Worm (Caenorhabditis elegans) whole organism, young adult: Measurements from ENCODE around the gene F25B4.4.

ENCODE experiments used
- B0336.3 ChIP-seq: fragments of 200-800 bp; sonication (Bioruptor generic); IDR thresholded peaks from 2 replicates; pipeline ENCODE4 v1.3.6; 2022; ENCODE audit warnings: missing genetic modification characterization, missing compliant biosample characterization
- D2030.7 ChIP-seq: fragments of 200-800 bp; sonication (Bioruptor generic); IDR thresholded peaks from 2 replicates; pipeline ENCODE4 v1.3.6; 2022; ENCODE audit warnings: missing genetic modification reagents, missing genetic modification characterization, missing compliant biosample characterization
- F22D6.2 ChIP-seq: sonication (generic microtip); optimal IDR thresholded peaks from 2 replicates; lab custom pipeline; 2016; ENCODE audit warnings: mild to moderate bottlenecking, missing genetic modification characterization, missing compliant biosample characterization
- F33H1.4 ChIP-seq: fragments of 200-800 bp; sonication (Bioruptor generic); IDR thresholded peaks from 2 replicates; pipeline ENCODE4 v1.3.6; 2022; ENCODE audit warnings: missing genetic modification reagents, missing genetic modification characterization, missing compliant biosample characterization
- F37B4.10 ChIP-seq: fragments of 200-800 bp; sonication (Bioruptor generic); IDR thresholded peaks from 2 replicates; pipeline ENCODE4 v1.3.6; 2022; ENCODE audit warnings: missing genetic modification characterization, missing compliant biosample characterization
- K12H6.12 ChIP-seq: fragments of 200-800 bp; sonication (Bioruptor generic); optimal IDR thresholded peaks from 2 replicates; lab custom pipeline; 2018; ENCODE audit warnings: mild to moderate bottlenecking, missing genetic modification characterization, missing compliant biosample characterization
- T07F8.4 ChIP-seq: sonication (generic microtip); optimal IDR thresholded peaks from 2 replicates; lab custom pipeline; 2016; ENCODE audit warnings: mild to moderate bottlenecking, missing genetic modification characterization, moderate library complexity, missing compliant biosample characterization
- Y53G8AR.9 ChIP-seq: fragments of 200-800 bp; sonication (Bioruptor generic); conservative IDR thresholded peaks from 2 replicates; pipeline ENCODE4 v1.3.6; 2022; ENCODE audit warnings: missing genetic modification reagents, missing genetic modification characterization, missing compliant biosample characterization
- attf-5 ChIP-seq: fragments of 200-800 bp; sonication (Bioruptor generic); optimal IDR thresholded peaks from 2 replicates; lab custom pipeline; 2018; ENCODE audit warnings: mild to moderate bottlenecking, missing genetic modification characterization, missing compliant biosample characterization
- bed-1 ChIP-seq: fragments of 200-800 bp; sonication (Bioruptor generic); IDR thresholded peaks from 2 replicates; pipeline ENCODE4 v1.3.6; 2022; ENCODE audit warnings: missing genetic modification reagents, missing genetic modification characterization, missing compliant biosample characterization
- cebp-1 ChIP-seq, 2 experiments: fragments of 200-800 bp in 1 of 2; sonication (Bioruptor generic) in 1 of 2; sonication (generic microtip) in 1 of 2; IDR thresholded peaks in 1 of 2; optimal IDR thresholded peaks in 1 of 2; 2 replicates each; pipeline versions ENCODE4 v1.3.6 to Lab custom; 2017 to 2022; ENCODE audit warnings: missing compliant biosample characterization in 2 of 2, missing genetic modification characterization in 2 of 2, mild to moderate bottlenecking in 1 of 2, missing genetic modification reagents in 1 of 2, moderate library complexity in 1 of 2
- dox-1 ChIP-seq: fragments of 200-800 bp; sonication (Bioruptor generic); IDR thresholded peaks from 2 replicates; pipeline ENCODE4 v1.3.6; 2022; ENCODE audit warnings: missing genetic modification reagents, missing genetic modification characterization, missing compliant biosample characterization
- dpff-1 ChIP-seq: sonication (generic microtip); optimal IDR thresholded peaks from 2 replicates; lab custom pipeline; 2017; ENCODE audit warnings: mild to moderate bottlenecking, missing genetic modification characterization, missing compliant biosample characterization
- egl-18 ChIP-seq: fragments of 200-800 bp; sonication (Bioruptor generic); IDR thresholded peaks from 2 replicates; pipeline ENCODE4 v1.3.6; 2022; ENCODE audit warnings: missing genetic modification reagents, missing genetic modification characterization, missing compliant biosample characterization
- egl-44 ChIP-seq: fragments of 200-800 bp; sonication (Bioruptor generic); IDR thresholded peaks from 2 replicates; pipeline ENCODE4 v1.3.6; 2022; ENCODE audit warnings: missing genetic modification reagents, missing genetic modification characterization, missing compliant biosample characterization
- egrh-3 ChIP-seq: fragments of 200-800 bp; sonication (Bioruptor generic); IDR thresholded peaks from 2 replicates; pipeline ENCODE4 v1.3.6; 2022; ENCODE audit warnings: missing genetic modification reagents, missing genetic modification characterization, missing compliant biosample characterization
- fkh-3 ChIP-seq: sonication (generic microtip); optimal IDR thresholded peaks from 2 replicates; lab custom pipeline; 2016; ENCODE audit warnings: mild to moderate bottlenecking, missing genetic modification characterization, missing compliant biosample characterization
- gei-17 ChIP-seq: fragments of 200-800 bp; sonication (Bioruptor generic); optimal IDR thresholded peaks from 2 replicates; lab custom pipeline; 2018; ENCODE audit warnings: mild to moderate bottlenecking, missing genetic modification characterization, missing compliant biosample characterization
- hlh-12 ChIP-seq: sonication (generic microtip); optimal IDR thresholded peaks from 2 replicates; lab custom pipeline; 2016; ENCODE audit warnings: missing genetic modification characterization, missing compliant biosample characterization
- hmg-1.2 ChIP-seq: fragments of 200-800 bp; sonication (Bioruptor generic); IDR thresholded peaks from 2 replicates; pipeline ENCODE4 v1.3.6; 2022; ENCODE audit warnings: missing genetic modification reagents, missing genetic modification characterization, missing compliant biosample characterization
- hmg-20 ChIP-seq: fragments of 200-800 bp; sonication (Bioruptor generic); IDR thresholded peaks from 2 replicates; pipeline ENCODE4 v1.3.6; 2022; ENCODE audit warnings: missing genetic modification reagents, missing genetic modification characterization, missing compliant biosample characterization
- let-607 ChIP-seq, 2 experiments: fragments of 200-800 bp in 1 of 2; sonication (Bioruptor generic) in 1 of 2; sonication (generic microtip) in 1 of 2; optimal IDR thresholded peaks; 2 replicates each; lab custom pipeline; 2016 to 2018; ENCODE audit warnings: mild to moderate bottlenecking in 2 of 2, missing compliant biosample characterization in 2 of 2, missing genetic modification characterization in 2 of 2, moderate library complexity in 2 of 2, missing genotype in 1 of 2
- lir-1 ChIP-seq: fragments of 200-800 bp; sonication (Bioruptor generic); conservative IDR thresholded peaks from 2 replicates; pipeline ENCODE4 v1.3.6; 2022; ENCODE audit warnings: missing genetic modification reagents, missing genetic modification characterization, missing compliant biosample characterization
- mcd-1 ChIP-seq: fragments of 200-800 bp; sonication (Bioruptor generic); IDR thresholded peaks from 2 replicates; pipeline ENCODE4 v1.3.6; 2022; ENCODE audit warnings: missing genetic modification reagents, missing genetic modification characterization, missing compliant biosample characterization
- nfya-2 ChIP-seq: fragments of 200-800 bp; sonication (Bioruptor generic); IDR thresholded peaks from 2 replicates; pipeline ENCODE4 v1.3.6; 2022; ENCODE audit warnings: missing genetic modification reagents, missing genetic modification characterization, missing compliant biosample characterization
- nhr-80 ChIP-seq: sonication (generic microtip); optimal IDR thresholded peaks from 2 replicates; lab custom pipeline; 2016; ENCODE audit warnings: missing genetic modification characterization, missing compliant biosample characterization
- rec-8 ChIP-seq, 2 experiments: sonication (generic microtip); optimal IDR thresholded peaks; 2 replicates each; lab custom pipeline; 2016; ENCODE audit warnings: mild to moderate bottlenecking in 2 of 2, missing genetic modification characterization in 2 of 2, missing genetic modification reagents in 2 of 2, missing genotype in 2 of 2, missing biosample characterization in 1 of 2, missing compliant biosample characterization in 1 of 2, moderate library complexity in 1 of 2
- snpc-1.1 ChIP-seq: sonication (generic microtip); optimal IDR thresholded peaks from 2 replicates; lab custom pipeline; 2017; ENCODE audit warnings: missing genetic modification characterization, mild to moderate bottlenecking, missing compliant biosample characterization, antibody characterized with exemption, moderate library complexity, missing genotype, missing genetic modification reagents; ENCODE audit not compliant: insufficient read depth
- snpc-4 ChIP-seq, 5 experiments: fragments of 150-350 bp in 1 of 5; sonication (generic microtip) in 4 of 5; optimal IDR thresholded peaks; 2 replicates each; lab custom pipeline; 2014 to 2018; ENCODE audit warnings: missing genetic modification characterization in 5 of 5, missing biosample characterization in 3 of 5, antibody characterized with exemption in 2 of 5, mild to moderate bottlenecking in 2 of 5, missing compliant biosample characterization in 2 of 5, missing genotype in 2 of 5, moderate library complexity in 2 of 5, missing genetic modification reagents in 1 of 5
- tlf-1 ChIP-seq: fragments of 200-800 bp; sonication (Bioruptor generic); optimal IDR thresholded peaks from 2 replicates; lab custom pipeline; 2018; ENCODE audit warnings: mild to moderate bottlenecking, missing genetic modification characterization, missing compliant biosample characterization
- ztf-25 ChIP-seq: fragments of 200-800 bp; sonication (Bioruptor generic); IDR thresholded peaks from 2 replicates; pipeline ENCODE4 v1.3.6; 2022; ENCODE audit warnings: missing genetic modification reagents, missing genetic modification characterization, missing compliant biosample characterization
- ztf-28 ChIP-seq: fragments of 200-800 bp; sonication (Bioruptor generic); IDR thresholded peaks from 2 replicates; pipeline ENCODE4 v1.3.6; 2022; ENCODE audit warnings: missing genetic modification reagents, missing genetic modification characterization, missing compliant biosample characterization

Gene F25B4.4

DNA sequence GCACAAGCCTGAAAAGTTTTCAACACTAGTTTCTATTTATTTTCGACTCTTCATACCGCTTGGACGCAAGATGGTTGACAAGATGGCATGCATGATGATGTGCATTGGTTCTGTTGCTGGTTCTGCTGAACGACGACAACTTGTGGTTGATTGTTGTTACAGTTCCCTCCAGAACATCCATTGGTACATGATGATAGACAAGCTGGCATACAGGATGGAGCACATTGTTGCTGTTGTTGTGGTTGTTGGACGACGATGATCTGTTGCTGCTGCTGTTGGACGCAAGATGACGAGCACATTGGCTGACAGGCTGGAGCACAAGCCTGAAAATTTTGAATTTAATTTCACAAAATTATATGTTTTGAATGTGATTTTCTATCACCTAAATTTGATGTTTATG, 12.4 kb upstream of the F25B4.4 start:
- no peak for TF ChIP-seq egl-44 (GFP tag; lab: Robert Waterston, UW)
- TF ChIP-seq hmg-20 (GFP tag; lab: Robert Waterston, UW): no peak
- no peak for TF ChIP-seq snpc-1.1 (tag; lab: Kevin White, UChicago)
- no peak for TF ChIP-seq F33H1.4 (GFP tag; lab: Robert Waterston, UW)
- TF ChIP-seq rec-8 (tag; optimal IDR thresholded peaks at IDR 0.05; lab: Kevin White, UChicago): no peak
- no peak for TF ChIP-seq ztf-25 (GFP tag; lab: Robert Waterston, UW)
- TF ChIP-seq snpc-4 (GFP tag; optimal IDR thresholded peaks at IDR 0.05; lab: Kevin White, UChicago): no peak
- TF ChIP-seq snpc-4 (tag; optimal IDR thresholded peaks at IDR 0.05; lab: Kevin White, UChicago): no peak
- TF ChIP-seq F37B4.10 (GFP tag; lab: Robert Waterston, UW): no peak
- TF ChIP-seq lir-1 (GFP tag; lab: Robert Waterston, UW): no peak
- no peak for TF ChIP-seq tlf-1
- no peak for TF ChIP-seq egrh-3 (GFP tag; lab: Robert Waterston, UW)
- no peak for TF ChIP-seq K12H6.12 (tag; lab: Kevin White, UChicago)
- TF ChIP-seq hlh-12 (tag; lab: Kevin White, UChicago): no peak
- TF ChIP-seq mcd-1: no peak
- no peak for TF ChIP-seq egl-18 (GFP tag; lab: Robert Waterston, UW)
- no peak for TF ChIP-seq nfya-2
- TF ChIP-seq bed-1 (GFP tag; lab: Robert Waterston, UW): no peak
- TF ChIP-seq dox-1 (GFP tag; lab: Robert Waterston, UW): no peak
- TF ChIP-seq F22D6.2 (tag; lab: Kevin White, UChicago): no peak
- no peak for TF ChIP-seq dpff-1 (tag; lab: Kevin White, UChicago)

DNA sequence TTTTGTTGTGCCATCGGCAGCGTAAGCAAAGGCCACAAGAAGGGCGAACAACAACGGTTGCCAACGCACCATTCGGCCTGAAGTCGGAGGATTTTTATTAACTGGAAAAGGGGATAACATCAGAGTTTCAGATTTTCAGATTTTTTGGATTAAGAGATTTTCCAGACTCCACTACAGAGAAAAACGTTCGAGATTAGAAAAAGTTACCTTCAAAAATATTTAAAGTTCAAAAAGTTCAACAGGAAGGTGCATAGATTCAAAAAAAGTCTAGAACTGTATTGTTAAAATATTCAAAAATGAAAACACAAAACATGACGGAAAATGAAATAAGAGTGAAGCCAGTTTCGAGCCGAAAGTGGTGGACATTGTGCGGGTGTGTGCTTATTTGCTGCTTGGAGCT, 8.7 kb upstream of the F25B4.4 start, which contains the start of gene pqn-13:
TSS of gene pqn-13 (minus strand) at position 101 of the 400 bp plus-strand sequence.
- TF ChIP-seq fkh-3 (tag; lab: Kevin White, UChicago) (no peak), gei-17 (GFP tag; lab: Kevin White, UChicago) (no peak)

DNA sequence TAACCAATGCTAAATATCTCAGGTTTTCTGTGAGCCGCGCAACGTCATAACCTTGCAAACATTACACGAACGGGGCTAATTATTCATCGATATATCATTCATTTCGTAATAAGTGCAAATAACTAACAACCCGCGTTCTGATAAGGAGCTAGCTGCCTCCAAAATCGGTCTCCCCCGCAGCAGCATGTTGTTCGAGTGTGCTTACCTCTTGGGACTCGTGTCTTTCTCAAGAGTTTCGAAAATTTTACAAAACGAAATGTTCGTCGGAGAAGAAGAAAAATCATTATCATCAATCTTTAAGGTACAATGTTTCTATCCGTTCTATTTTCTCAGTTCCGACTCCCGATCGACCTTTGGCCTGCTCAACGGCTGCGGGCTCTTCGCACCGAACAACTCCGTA, 6.7 kb upstream of the F25B4.4 start:
- no peak for TF ChIP-seq ztf-28 (GFP tag; lab: Robert Waterston, UW)

DNA sequence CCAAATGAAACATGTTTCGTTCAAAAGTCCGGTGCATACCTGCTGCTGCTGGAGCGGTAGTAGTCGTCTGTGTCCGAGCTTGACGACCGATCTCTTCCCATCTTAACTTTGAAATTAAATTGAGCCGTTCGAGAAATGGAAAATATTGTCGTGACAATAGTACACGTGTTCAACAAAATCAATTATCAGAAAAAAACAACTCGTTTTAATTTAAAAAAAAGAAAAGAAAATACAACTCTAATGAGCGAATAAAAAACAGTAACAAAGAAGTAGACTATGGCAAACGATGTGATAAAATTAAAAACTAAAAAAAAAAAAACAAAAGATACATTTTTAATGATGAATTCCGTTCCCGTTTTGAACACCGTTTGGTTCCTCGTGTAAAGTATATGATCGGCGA, 2.1 kb upstream of the F25B4.4 start, which contains the start of gene prp-39:
TSS of gene prp-39 (minus strand) at position 101 of the 400 bp plus-strand sequence.
- peak; percentile 22; the same call in 1 of the 2 replicates for TF ChIP-seq Y53G8AR.9 (GFP tag; lab: Robert Waterston, UW)
- no peak for TF ChIP-seq T07F8.4 (tag; lab: Kevin White, UChicago)
- 0 out of 2 replicates have a peak, but pooled peaks have one; percentile 32 for TF ChIP-seq B0336.3 (GFP tag; lab: Robert Waterston, UW)

DNA sequence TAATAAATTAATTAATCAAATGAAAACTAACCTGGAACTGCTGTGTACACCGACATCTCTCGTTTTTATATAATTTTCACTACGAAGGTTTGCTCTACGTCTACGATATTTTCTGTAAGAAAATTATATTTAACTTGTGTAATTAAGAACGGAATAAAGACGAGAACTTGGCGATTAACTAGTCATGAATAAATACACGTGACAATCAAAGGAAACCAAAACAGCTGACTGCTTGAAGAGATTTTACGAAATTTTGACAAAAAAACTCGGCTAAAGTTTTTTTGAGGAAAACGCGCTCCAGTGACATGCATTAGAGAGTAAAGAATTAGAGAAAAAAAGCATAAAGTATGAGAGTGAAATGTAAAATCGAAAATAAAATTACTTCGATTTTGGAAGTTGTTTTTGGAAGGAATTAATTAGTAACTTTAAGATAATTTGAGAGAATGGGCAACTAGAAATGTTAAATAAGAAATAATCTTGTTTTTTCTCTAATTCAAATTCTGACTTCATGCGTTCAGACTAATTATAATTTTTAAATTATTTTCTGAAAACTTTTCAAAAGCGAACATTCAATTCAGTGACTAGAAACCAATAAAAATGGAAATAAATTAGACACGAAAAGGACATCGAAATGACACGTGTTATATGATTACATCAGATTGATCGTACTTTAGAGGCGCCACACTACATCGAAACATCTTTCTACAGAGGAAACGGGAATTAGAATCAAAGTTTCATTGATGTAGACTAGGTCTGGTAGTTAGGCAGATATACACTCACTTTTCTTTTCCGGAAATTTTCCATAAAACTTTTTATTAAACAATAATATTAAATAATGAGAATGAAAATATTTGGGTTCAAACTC, 2.7 kb downstream of the F25B4.4 start, which contains the start of gene F25B4.7:
TSS of gene F25B4.7 (minus strand) at position 112 of the 865 bp plus-strand sequence.
- TF ChIP-seq D2030.7 (GFP tag; lab: Robert Waterston, UW): no peak
- TF ChIP-seq cebp-1 (GFP tag; IDR thresholded peaks at IDR 0.05; lab: Robert Waterston, UW): no peak
- peak; percentile 40 for TF ChIP-seq cebp-1 (tag; optimal IDR thresholded peaks at IDR 0.05; lab: Kevin White, UChicago)
- TF ChIP-seq hmg-1.2 (GFP tag; lab: Robert Waterston, UW): peak; percentile 78; the same call in 1 of the 2 replicates
- no peak for TF ChIP-seq gei-17 (GFP tag; lab: Kevin White, UChicago)
- peak; percentile 25 for TF ChIP-seq attf-5
- peak in 1 of 2 experiments; percentile 64 for TF ChIP-seq let-607 (tag; optimal IDR thresholded peaks at IDR 0.05; lab: Kevin White, UChicago)
- peak; percentile 6; the same call in 1 of the 2 replicates for TF ChIP-seq mcd-1
- TF ChIP-seq nhr-80 (tag; lab: Kevin White, UChicago): peak; percentile 9
- no peak for TF ChIP-seq B0336.3 (GFP tag; lab: Robert Waterston, UW)
